Fruit fly (Drosophila melanogaster) whole organism, embryonic: ENCODE measurements around the gene CG9514.

ENCODE experiments used
- Antp ChIP-seq: fragments of 200-800 bp; sonication (Bioruptor generic); optimal IDR thresholded peaks from 3 replicates; lab custom pipeline; 2016; ENCODE audit warnings: missing biosample characterization, missing genetic modification characterization
- BEAF-32 ChIP-seq: fragments of 200-800 bp; sonication (Bioruptor generic); optimal IDR thresholded peaks from 3 replicates; lab custom pipeline; 2017; ENCODE audit warnings: missing biosample characterization, missing genetic modification characterization, mild to moderate bottlenecking, moderate library complexity, missing genetic modification reagents
- CG10431 ChIP-seq: fragments of 200-800 bp; sonication (Bioruptor generic); optimal IDR thresholded peaks from 3 replicates; lab custom pipeline; 2018; ENCODE audit warnings: missing biosample characterization, mild to moderate bottlenecking, missing genetic modification characterization
- CG11093 ChIP-seq: fragments of 200-800 bp; sonication (Bioruptor generic); IDR thresholded peaks from 3 replicates; pipeline ENCODE4 v1.3.6; 2022; ENCODE audit warnings: missing biosample characterization, missing genetic modification characterization
- CG11398 ChIP-seq: fragments of 200-800 bp; sonication (Bioruptor generic); optimal IDR thresholded peaks from 2 replicates; lab custom pipeline; 2016; ENCODE audit warnings: missing biosample characterization, missing genetic modification characterization
- CG13624 ChIP-seq: fragments of 200-800 bp; sonication (Bioruptor generic); optimal IDR thresholded peaks from 2 replicates; lab custom pipeline; 2016; ENCODE audit warnings: missing biosample characterization, missing genetic modification characterization
- CG15696 ChIP-seq: fragments of 200-800 bp; sonication (Bioruptor generic); optimal IDR thresholded peaks from 2 replicates; lab custom pipeline; 2019; ENCODE audit warnings: missing biosample characterization, mild to moderate bottlenecking, missing genetic modification characterization, moderate library complexity
- CG16779 ChIP-seq: fragments of 200-800 bp; sonication (Bioruptor generic); IDR thresholded peaks from 2 replicates; pipeline ENCODE4 v1.3.6; 2022; ENCODE audit warnings: missing biosample characterization, missing genetic modification characterization
- CG18599 ChIP-seq: fragments of 200-800 bp; sonication (Bioruptor generic); optimal IDR thresholded peaks from 3 replicates; lab custom pipeline; 2017; ENCODE audit warnings: missing biosample characterization, missing genetic modification characterization, mild to moderate bottlenecking, moderate library complexity, missing genetic modification reagents
- CG2199 ChIP-seq: fragments of 200-800 bp; sonication (Bioruptor generic); IDR thresholded peaks from 3 replicates; pipeline ENCODE4 v1.3.6; 2022; ENCODE audit warnings: missing biosample characterization, missing genetic modification characterization
- CG2875 ChIP-seq: fragments of 200-800 bp; sonication (Bioruptor generic); optimal IDR thresholded peaks from 2 replicates; lab custom pipeline; 2017; ENCODE audit warnings: missing biosample characterization, mild to moderate bottlenecking, missing genetic modification characterization, missing genetic modification reagents
- CG2889 ChIP-seq: fragments of 200-800 bp; sonication (Bioruptor generic); IDR thresholded peaks from 3 replicates; pipeline ENCODE4 v1.3.6; 2022; ENCODE audit warnings: missing biosample characterization, missing genetic modification characterization
- CG3281 ChIP-seq: fragments of 200-800 bp; sonication (Bioruptor generic); optimal IDR thresholded peaks from 3 replicates; lab custom pipeline; 2017; ENCODE audit warnings: missing biosample characterization, mild to moderate bottlenecking, missing genetic modification characterization
- CG3995 ChIP-seq: fragments of 200-800 bp; sonication (Bioruptor generic); optimal IDR thresholded peaks from 3 replicates; lab custom pipeline; 2016; ENCODE audit warnings: missing biosample characterization, missing genetic modification characterization
- CG4282 ChIP-seq: fragments of 200-800 bp; sonication (Bioruptor generic); optimal IDR thresholded peaks from 2 replicates; lab custom pipeline; 2016; ENCODE audit warnings: missing biosample characterization, missing genetic modification characterization
- CG4360 ChIP-seq: fragments of 200-800 bp; sonication (Bioruptor generic); IDR thresholded peaks from 2 replicates; pipeline ENCODE4 v1.3.6; 2022; ENCODE audit warnings: missing biosample characterization, missing genetic modification characterization
- CG4617 ChIP-seq: fragments of 200-800 bp; sonication (Bioruptor generic); optimal IDR thresholded peaks from 3 replicates; lab custom pipeline; 2016; ENCODE audit warnings: missing biosample characterization, missing genetic modification characterization, borderline replicate concordance
- CG6654 ChIP-seq: fragments of 200-800 bp; sonication (Bioruptor generic); optimal IDR thresholded peaks from 2 replicates; lab custom pipeline; 2017; ENCODE audit warnings: missing biosample characterization, mild to moderate bottlenecking, missing genetic modification characterization
- CG7745 ChIP-seq: fragments of 200-800 bp; sonication (Bioruptor generic); optimal IDR thresholded peaks from 2 replicates; lab custom pipeline; 2018; ENCODE audit warnings: missing biosample characterization, mild to moderate bottlenecking, missing genetic modification characterization, moderate library complexity
- CG8478 ChIP-seq: fragments of >200 bp; optimal IDR thresholded peaks from 2 replicates; lab custom pipeline; 2018
- CG9727 ChIP-seq: fragments of 200-800 bp; sonication (Bioruptor generic); optimal IDR thresholded peaks from 3 replicates; lab custom pipeline; 2017; ENCODE audit warnings: missing biosample characterization, mild to moderate bottlenecking, missing genetic modification characterization
- CG9817 ChIP-seq: fragments of 200-800 bp; sonication (Bioruptor generic); optimal IDR thresholded peaks from 2 replicates; lab custom pipeline; 2018; ENCODE audit warnings: missing biosample characterization, mild to moderate bottlenecking, missing genetic modification characterization, moderate library complexity
- CHES-1-like ChIP-seq: fragments of 200-800 bp; sonication (Bioruptor generic); optimal IDR thresholded peaks from 2 replicates; lab custom pipeline; 2016; ENCODE audit warnings: missing biosample characterization, missing genetic modification characterization
- Dp ChIP-seq: fragments of 200-800 bp; sonication (Bioruptor generic); optimal IDR thresholded peaks from 2 replicates; lab custom pipeline; 2018; ENCODE audit warnings: missing biosample characterization, mild to moderate bottlenecking, missing genetic modification characterization, moderate library complexity
- Ets65A ChIP-seq: fragments of 200-800 bp; sonication (Bioruptor generic); peaks from one replicate; lab custom pipeline; 2016; ENCODE audit warnings: missing biosample characterization, missing genetic modification characterization
- MBD-R2 ChIP-seq: fragments of 200-800 bp; sonication (Bioruptor generic); IDR thresholded peaks from 2 replicates; pipeline ENCODE4 v1.3.6; 2022; ENCODE audit warnings: missing biosample characterization, missing genetic modification characterization
- MTF-1 ChIP-seq: fragments of 200-800 bp; sonication (Bioruptor generic); optimal IDR thresholded peaks from 2 replicates; lab custom pipeline; 2018; ENCODE audit warnings: missing biosample characterization, mild to moderate bottlenecking, missing genetic modification characterization, borderline replicate concordance
- Med ChIP-seq: fragments of 200-800 bp; sonication (Bioruptor generic); peaks from one replicate; lab custom pipeline; 2016; ENCODE audit warnings: missing biosample characterization, missing genetic modification characterization, mild to moderate bottlenecking, inconsistent platforms, moderate library complexity
- Myb ChIP-seq: fragments of 200-800 bp; sonication (Bioruptor generic); optimal IDR thresholded peaks from 2 replicates; lab custom pipeline; 2016; ENCODE audit warnings: missing biosample characterization, missing genetic modification characterization
- NC2α ChIP-seq: fragments of 200-800 bp; sonication (Bioruptor generic); optimal IDR thresholded peaks from 2 replicates; lab custom pipeline; 2016; ENCODE audit warnings: missing biosample characterization, missing genetic modification characterization
- NC2β ChIP-seq: fragments of 200-800 bp; sonication (Bioruptor generic); optimal IDR thresholded peaks from 2 replicates; lab custom pipeline; 2016; ENCODE audit warnings: missing biosample characterization, missing genetic modification characterization
- Scr ChIP-seq: fragments of 200-800 bp; sonication (Bioruptor generic); IDR thresholded peaks from 2 replicates; pipeline ENCODE4 v1.3.6; 2022; ENCODE audit warnings: missing biosample characterization, missing genetic modification characterization; ENCODE audit not compliant: partially characterized antibody
- Sry-δ ChIP-seq: fragments of 200-800 bp; sonication (Bioruptor generic); optimal IDR thresholded peaks from 2 replicates; lab custom pipeline; 2016; ENCODE audit warnings: missing biosample characterization, missing genetic modification characterization
- Xrp1 ChIP-seq: fragments of 200-800 bp; sonication (Bioruptor generic); IDR thresholded peaks from 2 replicates; pipeline ENCODE4 v1.3.6; 2022; ENCODE audit warnings: missing biosample characterization, missing genetic modification characterization
- bsh ChIP-seq, 2 experiments: fragments of 200-800 bp; sonication (Bioruptor generic); optimal IDR thresholded peaks; 2 replicates each; lab custom pipeline; 2017 to 2018; ENCODE audit warnings: mild to moderate bottlenecking in 2 of 2, missing biosample characterization in 2 of 2, missing genetic modification characterization in 2 of 2, moderate library complexity in 1 of 2
- dan ChIP-seq: fragments of 200-800 bp; sonication (Bioruptor generic); IDR thresholded peaks from 2 replicates; pipeline ENCODE4 v1.3.6; 2022; ENCODE audit warnings: missing biosample characterization, missing genetic modification characterization
- dmrt11E ChIP-seq: fragments of 200-800 bp; sonication (Bioruptor generic); optimal IDR thresholded peaks from 3 replicates; lab custom pipeline; 2018; ENCODE audit warnings: missing biosample characterization, mild to moderate bottlenecking, missing genetic modification characterization, moderate library complexity
- dpn ChIP-seq, 2 experiments: fragments of 200-800 bp; sonication (Bioruptor generic); optimal IDR thresholded peaks; 3 replicates each; lab custom pipeline; 2016; ENCODE audit warnings: missing biosample characterization in 2 of 2, missing genetic modification characterization in 2 of 2
- ftz-f1 ChIP-seq: fragments of 200-800 bp; sonication (Bioruptor generic); optimal IDR thresholded peaks from 2 replicates; lab custom pipeline; 2016; ENCODE audit warnings: missing biosample characterization, missing genetic modification characterization
- fu2 ChIP-seq: fragments of 200-800 bp; sonication (Bioruptor generic); optimal IDR thresholded peaks from 2 replicates; lab custom pipeline; 2016; ENCODE audit warnings: missing biosample characterization, missing genetic modification characterization
- gsb ChIP-seq: fragments of 200-800 bp; sonication (Bioruptor generic); IDR thresholded peaks from 2 replicates; pipeline ENCODE4 v1.3.6; 2022; ENCODE audit warnings: missing biosample characterization, missing genetic modification characterization
- hb ChIP-seq: fragments of 200-800 bp; sonication (Bioruptor generic); IDR thresholded peaks from 3 replicates; pipeline ENCODE4 v1.3.6; 2022; ENCODE audit warnings: missing biosample characterization, missing genetic modification characterization; ENCODE audit not compliant: partially characterized antibody
- hkb ChIP-seq, 2 experiments: fragments of 200-800 bp in 1 of 2; fragments of >200 bp in 1 of 2; sonication (Bioruptor generic) in 1 of 2; IDR thresholded peaks in 1 of 2; optimal IDR thresholded peaks in 1 of 2; 2 replicates each; pipeline versions ENCODE4 v1.3.6 to Lab custom; 2017 to 2022; ENCODE audit warnings: missing biosample characterization in 1 of 2, missing genetic modification characterization in 1 of 2
- nerfin-1 ChIP-seq: fragments of 200-800 bp; sonication (Bioruptor generic); optimal IDR thresholded peaks from 3 replicates; lab custom pipeline; 2019; ENCODE audit warnings: missing biosample characterization, mild to moderate bottlenecking, missing genetic modification characterization, moderate library complexity
- otp ChIP-seq: fragments of 200-800 bp; sonication (Bioruptor generic); IDR thresholded peaks from 3 replicates; pipeline ENCODE4, ENCODE4 v1.3.6; 2022; ENCODE audit warnings: missing biosample characterization, missing genetic modification characterization
- ranshi ChIP-seq: fragments of 200-800 bp; sonication (Bioruptor generic); IDR thresholded peaks from 2 replicates; pipeline ENCODE4 v1.3.6; 2022; ENCODE audit warnings: missing biosample characterization, missing genetic modification characterization
- row ChIP-seq: fragments of 200-800 bp; sonication (Bioruptor generic); IDR thresholded peaks from 3 replicates; pipeline ENCODE4 v1.3.6; 2022; ENCODE audit warnings: missing biosample characterization, missing genetic modification characterization
- sd ChIP-seq: fragments of 200-800 bp; sonication (Bioruptor generic); optimal IDR thresholded peaks from 3 replicates; lab custom pipeline; 2018; ENCODE audit warnings: missing biosample characterization, mild to moderate bottlenecking, missing genetic modification characterization, moderate library complexity
- slou ChIP-seq: fragments of 200-800 bp; sonication (Bioruptor generic); optimal IDR thresholded peaks from 3 replicates; lab custom pipeline; 2016; ENCODE audit warnings: missing biosample characterization, missing genetic modification characterization
- usp ChIP-seq: fragments of >200 bp; optimal IDR thresholded peaks from 2 replicates; lab custom pipeline; 2017; ENCODE audit warnings: missing biosample characterization, missing genetic modification characterization
- yki ChIP-seq: fragments of >200 bp; optimal IDR thresholded peaks from 3 replicates; lab custom pipeline; 2018

The CG9514 gene

dm6 chrX:14839047-14839446 lies 57.6 kb downstream of the CG9514 start, which contains the start of the genes CG32590 and Flo2 (continued):
- TF ChIP-seq Med (GFP tag; lab: Kevin White, UChicago), result peak; percentile 96
- TF ChIP-seq CG10431 (GFP tag; lab: Kevin White, UChicago), result no peak
- peak; percentile 24 for TF ChIP-seq NC2α (GFP tag; lab: Kevin White, UChicago)
- TF ChIP-seq CG3281, result peak; percentile 17
- peak; percentile 81 for TF ChIP-seq ranshi (GFP tag; lab: Robert Waterston, UW)
- TF ChIP-seq dmrt11E (tag; lab: Kevin White, UChicago), result peak; percentile 57
- no peak for TF ChIP-seq sd (tag; lab: Kevin White, UChicago)
- TF ChIP-seq slou (GFP tag; lab: Kevin White, UChicago), result peak; percentile 56
- TF ChIP-seq Dp (GFP tag; lab: Kevin White, UChicago), result peak; percentile 28
- TF ChIP-seq Antp (GFP tag; lab: Kevin White, UChicago), result peak; percentile 65
- peak; percentile 62 for TF ChIP-seq CG15696 (tag; lab: Kevin White, UChicago)
- peak; percentile 86 for TF ChIP-seq Xrp1 (GFP tag; lab: Robert Waterston, UW)
- peak; percentile 65 for TF ChIP-seq Myb
- no peak for TF ChIP-seq CG2875 (GFP tag; lab: Kevin White, UChicago)
- TF ChIP-seq dan (GFP tag; lab: Robert Waterston, UW), result 0 out of 2 replicates have a peak, but pooled peaks have one; percentile 24
- TF ChIP-seq MBD-R2 (GFP tag; lab: Robert Waterston, UW), result peak; percentile 75
- TF ChIP-seq dpn (GFP tag; optimal IDR thresholded peaks at IDR 0.05; lab: Kevin White, UChicago), result peak; percentile 79 to 81
- TF ChIP-seq yki, result no peak
- peak; percentile 72 for TF ChIP-seq CG9727 (GFP tag; lab: Kevin White, UChicago)
- TF ChIP-seq NC2β (GFP tag; lab: Kevin White, UChicago), result peak; percentile 31
- peak; percentile 69; the same call in 2 of the 3 replicates for TF ChIP-seq CG2889
- TF ChIP-seq Ets65A, result peak; percentile 97
- TF ChIP-seq CG16779 (GFP tag; lab: Robert Waterston, UW), result no peak
- TF ChIP-seq CG6654 (GFP tag; lab: Kevin White, UChicago), result no peak
- TF ChIP-seq MTF-1 (GFP tag; lab: Kevin White, UChicago), result no peak
- peak; percentile 73 for TF ChIP-seq CG9817 (tag; lab: Kevin White, UChicago)
- TF ChIP-seq CG11398, result peak; percentile 40
- TF ChIP-seq gsb, result 0 out of 2 replicates have a peak, but pooled peaks have one; percentile 25
- TF ChIP-seq bsh (GFP tag; optimal IDR thresholded peaks at IDR 0.05; lab: Kevin White, UChicago), result peak in 1 of 2 experiments; percentile 76
- TF ChIP-seq fu2 (GFP tag; lab: Kevin White, UChicago), result peak; percentile 57
- TF ChIP-seq Sry-δ (GFP tag; lab: Kevin White, UChicago), result peak; percentile 94
- peak; percentile 98 for TF ChIP-seq Scr
- TF ChIP-seq CG4360 (GFP tag; lab: Robert Waterston, UW), result no peak
- peak; percentile 98 for TF ChIP-seq hb (GFP tag; lab: Robert Waterston, UW)
- peak; percentile 74 for TF ChIP-seq CG18599 (GFP tag; lab: Kevin White, UChicago)
- TF ChIP-seq CG3995, result peak; percentile 3
- TF ChIP-seq nerfin-1, result peak; percentile 12
- TF ChIP-seq CG11093, result peak; percentile 52; the same call in 1 of the 3 replicates
- peak; percentile 40; the same call in 1 of the 3 replicates for TF ChIP-seq CG2199 (GFP tag; lab: Robert Waterston, UW)
- peak; percentile 77 for TF ChIP-seq CHES-1-like (GFP tag; lab: Kevin White, UChicago)
- TF ChIP-seq hkb (optimal IDR thresholded peaks at IDR 0.05; lab: Kevin White, UChicago), result no peak
- TF ChIP-seq hkb (GFP tag; IDR thresholded peaks at IDR 0.05; lab: Robert Waterston, UW), result peak; percentile 73
- peak; percentile 63 for TF ChIP-seq CG13624 (GFP tag; lab: Kevin White, UChicago)
- peak; percentile 75 for TF ChIP-seq CG4282
- peak; percentile 89 for TF ChIP-seq row (GFP tag; lab: Robert Waterston, UW)
- peak; percentile 95 for TF ChIP-seq BEAF-32
- no peak for TF ChIP-seq CG7745 (tag; lab: Kevin White, UChicago)
- no peak for TF ChIP-seq CG8478 (lab: Kevin White, UChicago)
- peak; percentile 56 for TF ChIP-seq CG4617
- no peak for TF ChIP-seq usp (GFP tag; lab: Kevin White, UChicago)
- TF ChIP-seq ftz-f1 (GFP tag; lab: Kevin White, UChicago), result no peak
- TF ChIP-seq otp (GFP tag; lab: Robert Waterston, UW), result peak; percentile 71; the same call in 1 of the 3 replicates
